Worm (Caenorhabditis elegans): ENCODE data around the gene W05H9.2.
A peak's percentile ranks its signal among the peaks of the same experiment; 100 is the strongest.

Gene W05H9.2

ce11 chrX:6248778-6249658 lies 17.8 kb upstream of the W05H9.2 start (continued):
- TF ChIP-seq hlh-4 (tag; optimal IDR thresholded peaks at IDR 0.05) (no peak), nhr-90 (tag; optimal IDR thresholded peaks at IDR 0.05; ENCODE audit: poor library complexity) (no peak), sox-4 (tag; optimal IDR thresholded peaks at IDR 0.05) (no peak), fkh-8 (tag; optimal IDR thresholded peaks at IDR 0.05) (peak; percentile 36), isw-1 (GFP tag; IDR thresholded peaks at IDR 0.05) (peak; percentile 14; the same call in 1 of the 2 replicates), ceh-90 (tag; optimal IDR thresholded peaks at IDR 0.05) (no peak), skn-1 (tag; optimal IDR thresholded peaks at IDR 0.05) (no peak), zag-1 (tag; optimal IDR thresholded peaks at IDR 0.05) (no peak)

- peak; percentile 92 for TF ChIP-seq lin-14 (GFP tag; optimal IDR thresholded peaks at IDR 0.05)
- TF ChIP-seq swsn-7 (tag; optimal IDR thresholded peaks at IDR 0.05): peak; percentile 56
- TF ChIP-seq blmp-1 (tag; optimal IDR thresholded peaks at IDR 0.05): peak; percentile 72
- TF ChIP-seq nhr-20 (tag; optimal IDR thresholded peaks at IDR 0.05): peak; percentile 84
- peak; percentile 4 to 47 for TF ChIP-seq egl-27 (tag; optimal IDR thresholded peaks at IDR 0.05)
- TF ChIP-seq rnt-1 (tag; optimal IDR thresholded peaks at IDR 0.05): peak; percentile 82
- TF ChIP-seq nhr-28 (tag; optimal IDR thresholded peaks at IDR 0.05): no peak
- TF ChIP-seq dpl-1 (GFP tag; optimal IDR thresholded peaks at IDR 0.05): peak in 1 of 3 experiments; percentile 60
- TF ChIP-seq mdl-1 (tag; optimal IDR thresholded peaks at IDR 0.05): peak in 1 of 2 experiments; percentile 60
- no peak for TF ChIP-seq unc-98 (GFP tag; IDR thresholded peaks at IDR 0.05)
- TF ChIP-seq ceh-8 (GFP tag; optimal IDR thresholded peaks at IDR 0.05): no peak
- no peak for TF ChIP-seq C34B4.2 (tag; optimal IDR thresholded peaks at IDR 0.05)
- TF ChIP-seq fkh-8 (tag; optimal IDR thresholded peaks at IDR 0.05): no peak
- peak; percentile 89 for TF ChIP-seq nhr-71 (tag; optimal IDR thresholded peaks at IDR 0.05)
- peak; percentile 54 for TF ChIP-seq dsc-1 (tag; optimal IDR thresholded peaks at IDR 0.05)
- TF ChIP-seq mep-1 (tag; optimal IDR thresholded peaks at IDR 0.05): peak; percentile 84
- TF ChIP-seq lin-35 (GFP tag; optimal IDR thresholded peaks at IDR 0.05): peak in 1 of 2 experiments; percentile 64
- peak; percentile 11 to 47 for TF ChIP-seq lsy-2 (tag; optimal IDR thresholded peaks at IDR 0.05)
- TF ChIP-seq ztf-4 (tag; optimal IDR thresholded peaks at IDR 0.05): no peak
- TF ChIP-seq pax-3 (tag; optimal IDR thresholded peaks at IDR 0.05): no peak
- TF ChIP-seq hpl-2 (GFP tag; optimal IDR thresholded peaks at IDR 0.05): no peak
- peak; percentile 34 for TF ChIP-seq nhr-11 (tag; optimal IDR thresholded peaks at IDR 0.05)
- TF ChIP-seq nhr-19 (GFP tag; conservative IDR thresholded peaks at IDR 0.05): peak; percentile 51
- peak; percentile 47 for TF ChIP-seq jun-1 (tag; optimal IDR thresholded peaks at IDR 0.05)
- peak; percentile 97 for TF ChIP-seq nhr-85 (tag)
- TF ChIP-seq nhr-47 (tag; optimal IDR thresholded peaks at IDR 0.05): peak; percentile 52
- TF ChIP-seq nhr-77 (tag; optimal IDR thresholded peaks at IDR 0.05): peak; percentile 83
- no peak for TF ChIP-seq ztf-11 (tag; optimal IDR thresholded peaks at IDR 0.05)
- TF ChIP-seq elt-2 (tag; optimal IDR thresholded peaks at IDR 0.05): peak; percentile 50
- peak; percentile 9 to 18 for TF ChIP-seq efl-1 (optimal IDR thresholded peaks at IDR 0.05)
- TF ChIP-seq efl-1 (GFP tag; optimal IDR thresholded peaks at IDR 0.05 in 1 of 2): peak; percentile 5 to 93
- peak in 4 of 6 experiments; percentile 62 to 92 (median 76) for TF ChIP-seq elt-3 (tag; optimal IDR thresholded peaks at IDR 0.05)
- no peak for TF ChIP-seq mef-2 (tag; optimal IDR thresholded peaks at IDR 0.05)
- peak; percentile 76 for TF ChIP-seq nhr-90 (tag; optimal IDR thresholded peaks at IDR 0.05; ENCODE audit: poor library complexity)
- TF ChIP-seq sup-37 (GFP tag; optimal IDR thresholded peaks at IDR 0.05): no peak
- TF ChIP-seq tbx-2 (tag; optimal IDR thresholded peaks at IDR 0.05): peak; percentile 68
- no peak for TF ChIP-seq aha-1 (tag; optimal IDR thresholded peaks at IDR 0.05)
- TF ChIP-seq ces-1 (GFP tag; optimal IDR thresholded peaks at IDR 0.05): no peak
- TF ChIP-seq ama-1 (optimal IDR thresholded peaks at IDR 0.05): no peak
- peak; percentile 77 for TF ChIP-seq snu-23 (GFP tag; optimal IDR thresholded peaks at IDR 0.05)
- no peak for TF ChIP-seq fos-1 (tag; optimal IDR thresholded peaks at IDR 0.05)
- TF ChIP-seq nhr-237 (tag; optimal IDR thresholded peaks at IDR 0.05): peak; percentile 15
- no peak for TF ChIP-seq tlp-1 (tag; optimal IDR thresholded peaks at IDR 0.05)
These were observed 16.5 kb upstream of the W05H9.2 start for ce11 chrX:6250272-6250752.

All from whole organism, L1 larva.